Worm (Caenorhabditis elegans): Measurements from ENCODE around the gene T13H5.8.

DNA sequence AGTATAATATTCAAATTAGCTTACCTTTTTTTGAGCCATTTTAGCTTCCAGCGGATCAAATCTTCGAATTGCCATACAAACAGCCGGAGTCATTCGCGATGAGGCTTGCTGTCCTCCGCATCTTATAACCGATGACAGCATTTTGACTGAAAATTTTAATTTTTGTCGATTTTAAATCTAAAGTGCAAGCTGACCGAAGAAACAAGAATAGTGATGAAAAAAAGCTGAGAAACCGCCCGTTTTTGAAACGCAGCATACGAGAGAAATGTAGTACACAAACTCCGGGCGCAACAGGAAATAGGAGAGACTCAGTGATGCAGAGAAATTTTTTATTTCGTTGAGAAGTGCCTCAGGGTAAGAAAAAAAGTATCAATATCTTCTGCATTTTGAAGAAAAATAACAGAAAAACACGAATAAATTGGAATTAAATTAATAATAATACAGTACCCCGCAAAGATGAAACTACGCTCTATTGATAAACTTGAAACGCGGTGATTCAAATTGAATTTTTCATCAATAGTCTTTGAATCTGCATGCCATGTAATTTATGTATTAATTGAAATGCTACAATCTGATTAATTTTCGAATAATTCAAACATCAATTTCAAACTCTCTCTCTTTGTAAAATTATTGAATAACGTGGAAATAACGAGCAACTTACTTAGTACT, 35.1 kb upstream of the T13H5.8 start:
- TF ChIP-seq zim-3 (tag; optimal IDR thresholded peaks at IDR 0.05) = no peak
- TF ChIP-seq F22D6.2 (tag; optimal IDR thresholded peaks at IDR 0.05) = no peak
- no peak for TF ChIP-seq F23B12.7 (tag; optimal IDR thresholded peaks at IDR 0.05; ENCODE audit: insufficient read depth)
- TF ChIP-seq Y95B8A.8 (GFP tag; IDR thresholded peaks at IDR 0.05) = no peak
- no peak for TF ChIP-seq F57C9.4 (tag; optimal IDR thresholded peaks at IDR 0.05)
- TF ChIP-seq atf-7 (tag; optimal IDR thresholded peaks at IDR 0.05) = no peak
- no peak for TF ChIP-seq nfyb-1 (GFP tag; IDR thresholded peaks at IDR 0.05)
- TF ChIP-seq dpl-1 (GFP tag; optimal IDR thresholded peaks at IDR 0.05) = no peak
- no peak for TF ChIP-seq madf-6 (GFP tag; IDR thresholded peaks at IDR 0.05)
- TF ChIP-seq ama-1 (optimal IDR thresholded peaks at IDR 0.05) = peak; percentile 61
- TF ChIP-seq ama-1 (GFP tag; optimal IDR thresholded peaks at IDR 0.05) = no peak
- no peak for TF ChIP-seq let-607 (tag; optimal IDR thresholded peaks at IDR 0.05)
- no peak for TF ChIP-seq nhr-90 (tag; optimal IDR thresholded peaks at IDR 0.05)
- TF ChIP-seq hmg-20 (GFP tag; IDR thresholded peaks at IDR 0.05) = no peak
- no peak for TF ChIP-seq chd-7 (tag; optimal IDR thresholded peaks at IDR 0.05)

Data from whole organism, young adult.